Worm (Caenorhabditis elegans) whole organism, young adult: ENCODE results near the gene cng-1.
A peak's percentile ranks its signal among the peaks of the same experiment; 100 is the strongest.

ENCODE experiments used
- C17E4.6 ChIP-seq: fragments of 200-800 bp; sonication (Bioruptor generic); IDR thresholded peaks from 2 replicates; pipeline ENCODE4 v1.3.6; 2022; ENCODE audit warnings: missing genetic modification reagents, missing genetic modification characterization, missing compliant biosample characterization
- F22D6.2 ChIP-seq: sonication (generic microtip); optimal IDR thresholded peaks from 2 replicates; lab custom pipeline; 2016; ENCODE audit warnings: mild to moderate bottlenecking, missing genetic modification characterization, missing compliant biosample characterization
- F23B12.7 ChIP-seq: sonication (generic microtip); optimal IDR thresholded peaks from 2 replicates; lab custom pipeline; 2017; ENCODE audit warnings: missing genetic modification characterization, mild to moderate bottlenecking, missing compliant biosample characterization, antibody characterized with exemption, moderate library complexity; ENCODE audit not compliant: insufficient read depth
- F37B4.10 ChIP-seq: fragments of 200-800 bp; sonication (Bioruptor generic); IDR thresholded peaks from 2 replicates; pipeline ENCODE4 v1.3.6; 2022; ENCODE audit warnings: missing genetic modification characterization, missing compliant biosample characterization
- F57A8.1 ChIP-seq: fragments of 200-800 bp; sonication (Bioruptor generic); optimal IDR thresholded peaks from 2 replicates; lab custom pipeline; 2018; ENCODE audit warnings: mild to moderate bottlenecking, missing genetic modification characterization, moderate library complexity, missing compliant biosample characterization
- F57C9.4 ChIP-seq: sonication (generic microtip); optimal IDR thresholded peaks from 2 replicates; lab custom pipeline; 2017; ENCODE audit warnings: mild to moderate bottlenecking, missing genetic modification characterization, missing compliant biosample characterization
- T26A5.8 ChIP-seq: sonication (generic microtip); optimal IDR thresholded peaks from 2 replicates; lab custom pipeline; 2016; ENCODE audit warnings: missing genetic modification characterization, missing compliant biosample characterization
- Y53F4B.3 ChIP-seq: fragments of 200-800 bp; sonication (Bioruptor generic); IDR thresholded peaks from 2 replicates; pipeline ENCODE4 v1.3.6; 2022; ENCODE audit warnings: missing genetic modification reagents, missing genetic modification characterization, missing compliant biosample characterization
- ZK185.1 ChIP-seq: sonication (generic microtip); optimal IDR thresholded peaks from 2 replicates; lab custom pipeline; 2016; ENCODE audit warnings: mild to moderate bottlenecking, missing genetic modification characterization, missing compliant biosample characterization; ENCODE audit not compliant: poor library complexity, severe bottlenecking
- akir-1 ChIP-seq: fragments of 200-800 bp; sonication (Bioruptor generic); optimal IDR thresholded peaks from 2 replicates; lab custom pipeline; 2018; ENCODE audit warnings: mild to moderate bottlenecking, missing genetic modification characterization, moderate library complexity, missing compliant biosample characterization
- aptf-2 ChIP-seq: fragments of 200-800 bp; sonication (Bioruptor generic); conservative IDR thresholded peaks from 2 replicates; pipeline ENCODE4 v1.3.6; 2022; ENCODE audit warnings: missing genetic modification reagents, missing genetic modification characterization, missing compliant biosample characterization
- athp-1 ChIP-seq: sonication (generic microtip); optimal IDR thresholded peaks from 2 replicates; lab custom pipeline; 2017; ENCODE audit warnings: mild to moderate bottlenecking, missing genetic modification characterization, missing compliant biosample characterization
- attf-3 ChIP-seq: fragments of 200-800 bp; sonication (Bioruptor generic); conservative IDR thresholded peaks from 2 replicates; pipeline ENCODE4 v1.3.6; 2022; ENCODE audit warnings: missing genetic modification reagents, missing genetic modification characterization, missing compliant biosample characterization
- bed-2 ChIP-seq: fragments of 200-800 bp; sonication (Bioruptor generic); IDR thresholded peaks from 2 replicates; pipeline ENCODE4 v1.3.6; 2022; ENCODE audit warnings: missing genetic modification reagents, missing genetic modification characterization, missing compliant biosample characterization
- ccch-3 ChIP-seq: fragments of 200-800 bp; sonication (Bioruptor generic); optimal IDR thresholded peaks from 2 replicates; lab custom pipeline; 2018; ENCODE audit warnings: mild to moderate bottlenecking, missing genetic modification characterization, missing compliant biosample characterization
- cebp-1 ChIP-seq, 2 experiments: fragments of 200-800 bp in 1 of 2; sonication (Bioruptor generic) in 1 of 2; sonication (generic microtip) in 1 of 2; IDR thresholded peaks in 1 of 2; optimal IDR thresholded peaks in 1 of 2; 2 replicates each; pipeline versions ENCODE4 v1.3.6 to Lab custom; 2017 to 2022; ENCODE audit warnings: missing compliant biosample characterization in 2 of 2, missing genetic modification characterization in 2 of 2, mild to moderate bottlenecking in 1 of 2, missing genetic modification reagents in 1 of 2, moderate library complexity in 1 of 2
- ceh-100 ChIP-seq: fragments of 200-800 bp; sonication (Bioruptor generic); IDR thresholded peaks from 2 replicates; pipeline ENCODE4 v1.3.6; 2022; ENCODE audit warnings: missing genetic modification reagents, missing genetic modification characterization, missing compliant biosample characterization
- ceh-58 ChIP-seq: fragments of 200-800 bp; sonication (Bioruptor generic); IDR thresholded peaks from 2 replicates; pipeline ENCODE4 v1.3.6; 2022; ENCODE audit warnings: missing genetic modification characterization, missing compliant biosample characterization
- dox-1 ChIP-seq: fragments of 200-800 bp; sonication (Bioruptor generic); IDR thresholded peaks from 2 replicates; pipeline ENCODE4 v1.3.6; 2022; ENCODE audit warnings: missing genetic modification reagents, missing genetic modification characterization, missing compliant biosample characterization
- efl-1 ChIP-seq: fragments of 150-350 bp; optimal IDR thresholded peaks from 2 replicates; lab custom pipeline; 2014; ENCODE audit warnings: missing biosample characterization, missing genetic modification reagents, missing genetic modification characterization
- egrh-3 ChIP-seq: fragments of 200-800 bp; sonication (Bioruptor generic); IDR thresholded peaks from 2 replicates; pipeline ENCODE4 v1.3.6; 2022; ENCODE audit warnings: missing genetic modification reagents, missing genetic modification characterization, missing compliant biosample characterization
- hmg-1.2 ChIP-seq: fragments of 200-800 bp; sonication (Bioruptor generic); IDR thresholded peaks from 2 replicates; pipeline ENCODE4 v1.3.6; 2022; ENCODE audit warnings: missing genetic modification reagents, missing genetic modification characterization, missing compliant biosample characterization
- hsf-1 ChIP-seq: fragments of 200-800 bp; sonication (Bioruptor generic); IDR thresholded peaks from 2 replicates; pipeline ENCODE4 v1.3.6; 2022; ENCODE audit warnings: missing genetic modification reagents, missing genetic modification characterization, missing compliant biosample characterization
- let-607 ChIP-seq, 2 experiments: fragments of 200-800 bp in 1 of 2; sonication (Bioruptor generic) in 1 of 2; sonication (generic microtip) in 1 of 2; optimal IDR thresholded peaks; 2 replicates each; lab custom pipeline; 2016 to 2018; ENCODE audit warnings: mild to moderate bottlenecking in 2 of 2, missing compliant biosample characterization in 2 of 2, missing genetic modification characterization in 2 of 2, moderate library complexity in 2 of 2, missing genotype in 1 of 2
- lin-26 ChIP-seq: fragments of 200-800 bp; sonication (Bioruptor generic); IDR thresholded peaks from 2 replicates; pipeline ENCODE4 v1.3.6; 2022; ENCODE audit warnings: missing genetic modification reagents, missing genetic modification characterization, missing compliant biosample characterization
- lin-35 ChIP-seq, 3 experiments: fragments of 150-350 bp in 2 of 3; sonication (generic microtip) in 1 of 3; optimal IDR thresholded peaks; 2 replicates each; lab custom pipeline; 2014 to 2018; ENCODE audit warnings: missing biosample characterization in 3 of 3, missing genetic modification characterization in 3 of 3, missing genetic modification reagents in 3 of 3
- lin-54 ChIP-seq: fragments of 200-800 bp; sonication (Bioruptor generic); optimal IDR thresholded peaks from 2 replicates; lab custom pipeline; 2018; ENCODE audit warnings: mild to moderate bottlenecking, missing genetic modification characterization, missing compliant biosample characterization
- lir-1 ChIP-seq: fragments of 200-800 bp; sonication (Bioruptor generic); conservative IDR thresholded peaks from 2 replicates; pipeline ENCODE4 v1.3.6; 2022; ENCODE audit warnings: missing genetic modification reagents, missing genetic modification characterization, missing compliant biosample characterization
- lsl-1 ChIP-seq: fragments of 200-800 bp; sonication (Bioruptor generic); optimal IDR thresholded peaks from 2 replicates; lab custom pipeline; 2018; ENCODE audit warnings: mild to moderate bottlenecking, missing genetic modification characterization, moderate library complexity, missing compliant biosample characterization
- madf-10 ChIP-seq: sonication (generic microtip); optimal IDR thresholded peaks from 2 replicates; lab custom pipeline; 2016; ENCODE audit warnings: mild to moderate bottlenecking, missing genetic modification characterization, missing compliant biosample characterization
- madf-6 ChIP-seq: fragments of 200-800 bp; sonication (Bioruptor generic); IDR thresholded peaks from 2 replicates; pipeline ENCODE4 v1.3.6; 2022; ENCODE audit warnings: missing genetic modification reagents, missing genetic modification characterization, missing compliant biosample characterization
- mel-28 ChIP-seq: sonication (generic microtip); optimal IDR thresholded peaks from 2 replicates; lab custom pipeline; 2016; ENCODE audit warnings: borderline replicate concordance, mild to moderate bottlenecking, missing genetic modification characterization, missing compliant biosample characterization
- nfya-1 ChIP-seq: sonication (generic microtip); optimal IDR thresholded peaks from 2 replicates; lab custom pipeline; 2017; ENCODE audit warnings: antibody characterized with exemption, missing compliant biosample characterization, missing genetic modification characterization, borderline replicate concordance; ENCODE audit not compliant: insufficient read depth
- nhr-120 ChIP-seq: fragments of 200-800 bp; sonication (Bioruptor generic); IDR thresholded peaks from 2 replicates; pipeline ENCODE4 v1.3.6; 2022; ENCODE audit warnings: missing genetic modification characterization, missing compliant biosample characterization
- nhr-27 ChIP-seq: fragments of 200-800 bp; sonication (Bioruptor generic); optimal IDR thresholded peaks from 2 replicates; lab custom pipeline; 2018; ENCODE audit warnings: mild to moderate bottlenecking, missing genetic modification characterization, moderate library complexity, missing compliant biosample characterization
- nhr-90 ChIP-seq: sonication (generic microtip); optimal IDR thresholded peaks from 2 replicates; lab custom pipeline; 2016; ENCODE audit warnings: missing genotype, mild to moderate bottlenecking, missing genetic modification characterization, missing compliant biosample characterization
- pbrm-1 ChIP-seq: fragments of 200-800 bp; sonication (Bioruptor generic); IDR thresholded peaks from 2 replicates; pipeline ENCODE4 v1.3.6; 2022; ENCODE audit warnings: missing genetic modification reagents, missing genetic modification characterization, missing compliant biosample characterization
- rcor-1 ChIP-seq: fragments of 200-800 bp; sonication (Bioruptor generic); IDR thresholded peaks from 2 replicates; pipeline ENCODE4 v1.3.6; 2022; ENCODE audit warnings: missing genetic modification reagents, missing genetic modification characterization, missing compliant biosample characterization
- snpc-1.1 ChIP-seq: sonication (generic microtip); optimal IDR thresholded peaks from 2 replicates; lab custom pipeline; 2017; ENCODE audit warnings: missing genetic modification characterization, mild to moderate bottlenecking, missing compliant biosample characterization, antibody characterized with exemption, moderate library complexity, missing genotype, missing genetic modification reagents; ENCODE audit not compliant: insufficient read depth
- somi-1 ChIP-seq: fragments of 200-800 bp; sonication (Bioruptor generic); optimal IDR thresholded peaks from 2 replicates; lab custom pipeline; 2018; ENCODE audit warnings: mild to moderate bottlenecking, missing genetic modification characterization, missing compliant biosample characterization
- xnd-1 ChIP-seq: sonication (generic microtip); optimal IDR thresholded peaks from 2 replicates; lab custom pipeline; 2016; ENCODE audit warnings: missing genotype, missing genetic modification reagents, missing genetic modification characterization, missing compliant biosample characterization
- zim-3 ChIP-seq: sonication (generic microtip); optimal IDR thresholded peaks from 2 replicates; lab custom pipeline; 2017; ENCODE audit warnings: mild to moderate bottlenecking, missing genetic modification characterization, moderate library complexity, missing compliant biosample characterization
- ztf-26 ChIP-seq: sonication (generic microtip); optimal IDR thresholded peaks from 2 replicates; lab custom pipeline; 2017; ENCODE audit warnings: missing genetic modification characterization, missing compliant biosample characterization
- ztf-28 ChIP-seq: fragments of 200-800 bp; sonication (Bioruptor generic); IDR thresholded peaks from 2 replicates; pipeline ENCODE4 v1.3.6; 2022; ENCODE audit warnings: missing genetic modification reagents, missing genetic modification characterization, missing compliant biosample characterization
- ztf-3 ChIP-seq: fragments of 200-800 bp; sonication (Bioruptor generic); optimal IDR thresholded peaks from 2 replicates; lab custom pipeline; 2018; ENCODE audit warnings: mild to moderate bottlenecking, missing genetic modification characterization, missing compliant biosample characterization
- ztf-6 ChIP-seq: fragments of 200-800 bp; sonication (Bioruptor generic); IDR thresholded peaks from 2 replicates; pipeline ENCODE4 v1.3.6; 2022; ENCODE audit warnings: missing genetic modification reagents, missing genetic modification characterization, missing compliant biosample characterization

Gene cng-1

DNA sequence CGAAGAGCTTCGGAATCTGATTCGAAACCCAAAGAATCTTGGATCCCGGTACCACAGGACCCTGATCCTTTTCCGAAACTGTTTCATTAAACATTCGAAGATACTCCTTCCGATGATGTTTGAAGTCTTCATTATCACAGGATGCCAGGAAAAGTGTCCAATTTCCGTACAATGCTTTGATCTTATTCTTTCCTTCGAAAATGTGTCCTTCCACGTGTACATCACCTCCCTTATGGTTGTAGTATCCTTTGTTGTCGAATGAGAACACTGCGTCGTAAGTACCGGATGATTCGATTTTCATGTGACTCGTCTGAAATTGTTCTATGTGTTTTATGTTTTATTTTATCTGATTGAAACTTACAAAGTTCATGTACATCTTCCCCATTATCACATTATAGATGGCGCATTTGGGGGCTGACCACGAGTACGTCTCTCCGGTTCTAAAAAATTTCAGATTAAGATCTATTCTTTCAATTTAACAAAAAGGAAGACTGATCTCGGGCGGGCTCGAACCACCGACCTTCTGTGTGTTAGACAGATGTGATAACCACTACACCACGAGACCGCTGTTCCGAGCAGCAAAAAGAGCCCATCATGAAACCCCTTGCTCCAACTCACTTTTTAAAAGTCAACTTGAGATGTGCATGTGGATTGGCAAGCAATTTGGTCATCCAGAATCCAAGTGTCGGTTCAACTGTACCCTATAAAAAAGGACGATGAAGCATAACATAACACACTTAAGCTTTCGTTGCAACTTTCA lies 18.6 kb downstream of the cng-1 start (continued):
- TF ChIP-seq ccch-3 (GFP tag; lab: Kevin White, UChicago) (no peak), lsl-1 (peak; percentile 17), hsf-1 (no peak), attf-3 (GFP tag; lab: Robert Waterston, UW) (no peak; the same call in 1 of the 2 replicates), ztf-26 (tag; lab: Kevin White, UChicago) (no peak), nhr-120 (GFP tag; lab: Robert Waterston, UW) (no peak), ceh-58 (GFP tag; lab: Robert Waterston, UW) (no peak), lin-26 (GFP tag; lab: Robert Waterston, UW) (peak; percentile 61; the same call in 1 of the 2 replicates), C17E4.6 (GFP tag; lab: Robert Waterston, UW) (no peak), xnd-1 (tag; lab: Kevin White, UChicago) (no peak), lin-54 (GFP tag; lab: Kevin White, UChicago) (no peak), F57A8.1 (no peak), dox-1 (GFP tag; lab: Robert Waterston, UW) (0 out of 2 replicates have a peak, but pooled peaks have one; percentile 29), aptf-2 (GFP tag; lab: Robert Waterston, UW) (no peak), ZK185.1 (no peak), madf-6 (GFP tag; lab: Robert Waterston, UW) (0 out of 2 replicates have a peak, but pooled peaks have one; percentile 34), nfya-1 (tag; lab: Kevin White, UChicago) (no peak), F37B4.10 (GFP tag; lab: Robert Waterston, UW) (no peak), nhr-27 (tag; lab: Kevin White, UChicago) (no peak), athp-1 (tag; lab: Kevin White, UChicago) (no peak), nhr-90 (tag; lab: Kevin White, UChicago) (no peak), cebp-1 (GFP tag; IDR thresholded peaks at IDR 0.05; lab: Robert Waterston, UW) (no peak), cebp-1 (tag; optimal IDR thresholded peaks at IDR 0.05; lab: Kevin White, UChicago) (peak; percentile 13), madf-10 (tag; lab: Kevin White, UChicago) (no peak), egrh-3 (GFP tag; lab: Robert Waterston, UW) (no peak), akir-1 (no peak), T26A5.8 (tag; lab: Kevin White, UChicago) (no peak), pbrm-1 (GFP tag; lab: Robert Waterston, UW) (peak; percentile 45; the same call in 1 of the 2 replicates), efl-1 (no peak), ztf-6 (no peak), ztf-3 (GFP tag; lab: Kevin White, UChicago) (no peak), let-607 (tag; optimal IDR thresholded peaks at IDR 0.05; lab: Kevin White, UChicago) (no peak), Y53F4B.3 (GFP tag; lab: Robert Waterston, UW) (0 out of 2 replicates have a peak, but pooled peaks have one; percentile 40), F22D6.2 (no peak), bed-2 (no peak), F57C9.4 (tag; lab: Kevin White, UChicago) (no peak), ceh-100 (GFP tag; lab: Robert Waterston, UW) (peak; percentile 45), zim-3 (tag; lab: Kevin White, UChicago) (no peak), ztf-28 (GFP tag; lab: Robert Waterston, UW) (no peak), hmg-1.2 (GFP tag; lab: Robert Waterston, UW) (peak; percentile 46), F23B12.7 (tag; lab: Kevin White, UChicago) (no peak), somi-1 (GFP tag; lab: Kevin White, UChicago) (no peak), mel-28 (no peak), lin-35 (GFP tag; optimal IDR thresholded peaks at IDR 0.05; lab: Kevin White, UChicago) (no peak), snpc-1.1 (no peak), lir-1 (GFP tag; lab: Robert Waterston, UW) (no peak), rcor-1 (GFP tag; lab: Robert Waterston, UW) (no peak)
